Fruit fly (Drosophila melanogaster) whole organism, embryonic: ENCODE results near the gene sphe.
A peak's percentile ranks its signal among the peaks of the same experiment; 100 is the strongest.

ENCODE experiments used
- B-H2 ChIP-seq: fragments of 200-800 bp; sonication (Bioruptor generic); optimal IDR thresholded peaks from 2 replicates; lab custom pipeline; 2018; ENCODE audit warnings: missing biosample characterization, mild to moderate bottlenecking, missing genetic modification characterization
- Bdp1 ChIP-seq: fragments of 200-800 bp; sonication (Bioruptor generic); optimal IDR thresholded peaks from 3 replicates; lab custom pipeline; 2016; ENCODE audit warnings: missing biosample characterization, missing genetic modification characterization
- CG10654 ChIP-seq: fragments of 200-800 bp; sonication (Bioruptor generic); optimal IDR thresholded peaks from 2 replicates; lab custom pipeline; 2016; ENCODE audit warnings: missing biosample characterization, missing genetic modification characterization
- CG11085 ChIP-seq: fragments of 200-800 bp; sonication (Bioruptor generic); IDR thresholded peaks from 2 replicates; pipeline ENCODE4 v1.3.6; 2022; ENCODE audit warnings: missing biosample characterization, missing genetic modification characterization
- CG11504 ChIP-seq: fragments of 200-800 bp; sonication (Bioruptor generic); optimal IDR thresholded peaks from 3 replicates; lab custom pipeline; 2019; ENCODE audit warnings: missing biosample characterization, mild to moderate bottlenecking, missing genetic modification characterization, moderate library complexity
- CG13287 ChIP-seq: fragments of 200-800 bp; sonication (Bioruptor generic); IDR thresholded peaks from 2 replicates; pipeline ENCODE4 v1.3.6; 2022; ENCODE audit warnings: missing biosample characterization, missing genetic modification characterization; ENCODE audit not compliant: partially characterized antibody
- CG14860 ChIP-seq: fragments of 200-800 bp; sonication (Bioruptor generic); IDR thresholded peaks from 3 replicates; pipeline ENCODE4 v1.3.6; 2022; ENCODE audit warnings: missing biosample characterization, missing genetic modification characterization; ENCODE audit not compliant: partially characterized antibody
- CG1647 ChIP-seq: fragments of 200-800 bp; sonication (Bioruptor generic); optimal IDR thresholded peaks from 3 replicates; lab custom pipeline; 2016; ENCODE audit warnings: missing biosample characterization, missing genetic modification characterization
- CG16779 ChIP-seq: fragments of 200-800 bp; sonication (Bioruptor generic); IDR thresholded peaks from 2 replicates; pipeline ENCODE4 v1.3.6; 2022; ENCODE audit warnings: missing biosample characterization, missing genetic modification characterization
- CG16813 ChIP-seq: fragments of 200-800 bp; sonication (Bioruptor generic); IDR thresholded peaks from 3 replicates; pipeline ENCODE4 v1.3.6; 2022; ENCODE audit warnings: missing biosample characterization, missing genetic modification characterization; ENCODE audit not compliant: partially characterized antibody
- CG17612 ChIP-seq: fragments of 200-800 bp; sonication (Bioruptor generic); IDR thresholded peaks from 2 replicates; pipeline ENCODE4 v1.3.6; 2022; ENCODE audit warnings: missing biosample characterization, missing genetic modification characterization
- CG30431 ChIP-seq: fragments of 200-800 bp; sonication (Bioruptor generic); optimal IDR thresholded peaks from 2 replicates; lab custom pipeline; 2017; ENCODE audit warnings: missing biosample characterization, missing genetic modification characterization
- CG3407 ChIP-seq: fragments of 200-800 bp; sonication (Bioruptor generic); optimal IDR thresholded peaks from 2 replicates; lab custom pipeline; 2018; ENCODE audit warnings: missing biosample characterization, mild to moderate bottlenecking, missing genetic modification characterization
- CG3847 ChIP-seq: fragments of 200-800 bp; sonication (Bioruptor generic); IDR thresholded peaks from 2 replicates; pipeline ENCODE4 v1.3.6; 2022; ENCODE audit warnings: missing biosample characterization, missing genetic modification characterization
- CG4404 ChIP-seq: fragments of 200-800 bp; sonication (Bioruptor generic); IDR thresholded peaks from 2 replicates; pipeline ENCODE4 v1.3.6; 2022; ENCODE audit warnings: missing biosample characterization, missing genetic modification characterization
- CG6272 ChIP-seq: fragments of 200-800 bp; sonication (Bioruptor generic); IDR thresholded peaks from 2 replicates; pipeline ENCODE4 v1.3.6; 2022; ENCODE audit warnings: missing biosample characterization, missing genetic modification characterization
- CG6654 ChIP-seq: fragments of 200-800 bp; sonication (Bioruptor generic); optimal IDR thresholded peaks from 2 replicates; lab custom pipeline; 2017; ENCODE audit warnings: missing biosample characterization, mild to moderate bottlenecking, missing genetic modification characterization
- CG8478 ChIP-seq: fragments of >200 bp; optimal IDR thresholded peaks from 2 replicates; lab custom pipeline; 2018
- CG9215 ChIP-seq: fragments of 200-800 bp; sonication (Bioruptor generic); IDR thresholded peaks from 2 replicates; pipeline ENCODE4 v1.3.6; 2022; ENCODE audit warnings: missing biosample characterization, missing genetic modification characterization
- CG9437 ChIP-seq: fragments of 200-800 bp; sonication (Bioruptor generic); optimal IDR thresholded peaks from 2 replicates; lab custom pipeline; 2018; ENCODE audit warnings: missing biosample characterization, mild to moderate bottlenecking, missing genetic modification characterization
- Dek ChIP-seq: fragments of 200-800 bp; sonication (Bioruptor generic); optimal IDR thresholded peaks from 3 replicates; lab custom pipeline; 2019; ENCODE audit warnings: missing biosample characterization, mild to moderate bottlenecking, missing genetic modification characterization, moderate library complexity
- Dll ChIP-seq: fragments of 200-800 bp; sonication (Bioruptor generic); IDR thresholded peaks from 4 replicates; pipeline ENCODE4 v1.3.6; 2022; ENCODE audit warnings: missing biosample characterization, missing genetic modification characterization; ENCODE audit not compliant: partially characterized antibody
- Drgx ChIP-seq: fragments of 200-800 bp; sonication (Bioruptor generic); IDR thresholded peaks from 2 replicates; pipeline ENCODE4 v1.3.6; 2022; ENCODE audit warnings: missing biosample characterization, missing genetic modification characterization
- HLH3B ChIP-seq: fragments of 200-800 bp; sonication (Bioruptor generic); IDR thresholded peaks from 2 replicates; pipeline ENCODE4 v1.3.6; 2022; ENCODE audit warnings: missing biosample characterization, missing genetic modification characterization
- Kr ChIP-seq: fragments of 200-800 bp; sonication (Bioruptor generic); optimal IDR thresholded peaks from 2 replicates; lab custom pipeline; 2017; ENCODE audit warnings: missing biosample characterization, mild to moderate bottlenecking, missing genetic modification characterization
- MESR4 ChIP-seq: fragments of 200-800 bp; sonication (Bioruptor generic); optimal IDR thresholded peaks from 2 replicates; lab custom pipeline; 2018; ENCODE audit warnings: missing biosample characterization, mild to moderate bottlenecking, missing genetic modification characterization, moderate library complexity
- Med ChIP-seq: fragments of 200-800 bp; sonication (Bioruptor generic); peaks from one replicate; lab custom pipeline; 2016; ENCODE audit warnings: missing biosample characterization, missing genetic modification characterization, mild to moderate bottlenecking, inconsistent platforms, moderate library complexity
- Pdp1 ChIP-seq, 2 experiments: fragments of 200-800 bp; sonication (Bioruptor generic); optimal IDR thresholded peaks; 3 replicates each; lab custom pipeline; 2016; ENCODE audit warnings: missing biosample characterization in 2 of 2, missing genetic modification characterization in 2 of 2, mild to moderate bottlenecking in 1 of 2, moderate library complexity in 1 of 2
- Side ChIP-seq: fragments of 200-800 bp; sonication (Bioruptor generic); optimal IDR thresholded peaks from 2 replicates; lab custom pipeline; 2016; ENCODE audit warnings: missing biosample characterization, missing genetic modification characterization
- Sry-β ChIP-seq: fragments of 200-800 bp; sonication (Bioruptor generic); optimal IDR thresholded peaks from 2 replicates; lab custom pipeline; 2018; ENCODE audit warnings: missing biosample characterization, mild to moderate bottlenecking, missing genetic modification characterization, moderate library complexity
- Sry-δ ChIP-seq: fragments of 200-800 bp; sonication (Bioruptor generic); optimal IDR thresholded peaks from 2 replicates; lab custom pipeline; 2016; ENCODE audit warnings: missing biosample characterization, missing genetic modification characterization
- TFAM ChIP-seq: fragments of 200-800 bp; sonication (Bioruptor generic); optimal IDR thresholded peaks from 2 replicates; lab custom pipeline; 2017; ENCODE audit warnings: missing biosample characterization, missing genetic modification characterization, inconsistent platforms
- ase ChIP-seq: fragments of 200-800 bp; sonication (Bioruptor generic); IDR thresholded peaks from 3 replicates; pipeline ENCODE4 v1.3.6; 2022; ENCODE audit warnings: missing biosample characterization, missing genetic modification characterization
- bcd ChIP-seq: fragments of 200-800 bp; sonication (Bioruptor generic); optimal IDR thresholded peaks from 2 replicates; lab custom pipeline; 2017; ENCODE audit warnings: missing biosample characterization, mild to moderate bottlenecking, missing genetic modification characterization
- cas ChIP-seq: fragments of 200-800 bp; sonication (Bioruptor generic); IDR thresholded peaks from 2 replicates; pipeline ENCODE4 v1.3.6; 2022; ENCODE audit warnings: missing biosample characterization, missing genetic modification characterization
- caup ChIP-seq: fragments of 200-800 bp; sonication (Bioruptor generic); optimal IDR thresholded peaks from 3 replicates; lab custom pipeline; 2017; ENCODE audit warnings: missing biosample characterization, mild to moderate bottlenecking, missing genetic modification characterization, moderate library complexity; ENCODE audit not compliant: severe bottlenecking
- dati ChIP-seq: fragments of 200-800 bp; sonication (Bioruptor generic); IDR thresholded peaks from 2 replicates; pipeline ENCODE4 v1.3.6; 2022; ENCODE audit warnings: missing biosample characterization, missing genetic modification characterization
- fd102C ChIP-seq: fragments of 200-800 bp; sonication (Bioruptor generic); optimal IDR thresholded peaks from 2 replicates; lab custom pipeline; 2018; ENCODE audit warnings: missing biosample characterization, mild to moderate bottlenecking, missing genetic modification characterization, moderate library complexity
- fd96Cb ChIP-seq: fragments of 200-800 bp; sonication (Bioruptor generic); optimal IDR thresholded peaks from 2 replicates; lab custom pipeline; 2018; ENCODE audit warnings: missing biosample characterization, mild to moderate bottlenecking, missing genetic modification characterization, moderate library complexity
- gce ChIP-seq: fragments of 200-800 bp; sonication (Bioruptor generic); IDR thresholded peaks from 3 replicates; pipeline ENCODE4 v1.3.6; 2022; ENCODE audit warnings: missing biosample characterization, missing genetic modification characterization
- grn ChIP-seq: fragments of 200-800 bp; sonication (Bioruptor generic); optimal IDR thresholded peaks from 3 replicates; lab custom pipeline; 2017; ENCODE audit warnings: missing biosample characterization, missing genetic modification characterization
- hth ChIP-seq: fragments of >200 bp; optimal IDR thresholded peaks from 2 replicates; lab custom pipeline; 2017; ENCODE audit warnings: inconsistent platforms
- ind ChIP-seq: fragments of 200-800 bp; sonication (Bioruptor generic); optimal IDR thresholded peaks from 3 replicates; lab custom pipeline; 2016; ENCODE audit warnings: missing biosample characterization, missing genetic modification characterization
- lola ChIP-seq, 3 experiments: fragments of >200 bp in 2 of 3; fragments of 200-800 bp in 1 of 3; sonication (Bioruptor generic) in 1 of 3; optimal IDR thresholded peaks; 2 replicates each; lab custom pipeline; 2017 to 2019; ENCODE audit warnings: missing biosample characterization in 3 of 3, missing genetic modification characterization in 3 of 3, mild to moderate bottlenecking in 1 of 3, moderate library complexity in 1 of 3
- mld ChIP-seq: fragments of 200-800 bp; sonication (Bioruptor generic); IDR thresholded peaks from 3 replicates; pipeline ENCODE4 v1.3.6; 2022; ENCODE audit warnings: missing biosample characterization, missing genetic modification characterization; ENCODE audit not compliant: partially characterized antibody
- ranshi ChIP-seq: fragments of 200-800 bp; sonication (Bioruptor generic); IDR thresholded peaks from 2 replicates; pipeline ENCODE4 v1.3.6; 2022; ENCODE audit warnings: missing biosample characterization, missing genetic modification characterization
- row ChIP-seq: fragments of 200-800 bp; sonication (Bioruptor generic); IDR thresholded peaks from 3 replicates; pipeline ENCODE4 v1.3.6; 2022; ENCODE audit warnings: missing biosample characterization, missing genetic modification characterization
- sim ChIP-seq: fragments of 200-800 bp; sonication (Bioruptor generic); IDR thresholded peaks from 2 replicates; pipeline ENCODE4 v1.3.6; 2022; ENCODE audit warnings: missing biosample characterization, missing genetic modification characterization
- sna ChIP-seq: fragments of 200-800 bp; sonication (Bioruptor generic); IDR thresholded peaks from 2 replicates; pipeline ENCODE4 v1.3.6; 2022; ENCODE audit warnings: missing biosample characterization, missing genetic modification characterization; ENCODE audit not compliant: partially characterized antibody
- so ChIP-seq: fragments of 200-800 bp; sonication (Bioruptor generic); IDR thresholded peaks from 3 replicates; pipeline ENCODE4 v1.3.6; 2022; ENCODE audit warnings: missing biosample characterization, missing genetic modification characterization
- vfl ChIP-seq: fragments of 200-800 bp; sonication (Bioruptor generic); optimal IDR thresholded peaks from 2 replicates; lab custom pipeline; 2016; ENCODE audit warnings: missing biosample characterization, missing genetic modification characterization
- vnd ChIP-seq: fragments of 200-800 bp; sonication (Bioruptor generic); IDR thresholded peaks from 3 replicates; pipeline ENCODE4 v1.3.6; 2022; ENCODE audit warnings: missing biosample characterization, missing genetic modification characterization; ENCODE audit not compliant: partially characterized antibody

The sphe gene

DNA sequence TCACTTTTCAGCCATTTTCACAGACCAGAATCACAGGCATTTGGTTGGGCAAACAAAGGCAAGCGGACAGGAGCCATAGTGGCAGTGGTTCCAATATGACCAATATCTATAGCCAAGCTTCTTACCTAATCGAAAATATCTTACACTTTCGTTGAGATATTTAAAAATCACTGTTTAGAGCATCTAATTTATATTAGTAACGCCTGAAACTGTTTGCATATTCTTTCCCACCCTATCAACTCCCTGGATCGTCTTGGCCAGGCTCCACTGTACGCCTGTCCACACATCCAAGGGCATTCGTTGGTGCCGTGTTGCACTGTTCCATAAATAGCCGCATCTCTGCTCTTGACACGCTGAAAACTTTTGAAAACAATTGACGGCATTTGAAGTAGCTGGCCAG lies 11.3 kb downstream of the sphe start (continued):
- TF ChIP-seq Pdp1 (GFP tag; optimal IDR thresholded peaks at IDR 0.05; lab: Kevin White, UChicago) (peak; percentile 11 to 34), CG3407 (GFP tag; lab: Kevin White, UChicago) (no peak), vfl (GFP tag; lab: Kevin White, UChicago) (no peak), fd102C (GFP tag; lab: Kevin White, UChicago) (no peak), CG11085 (no peak), lola (GFP tag; optimal IDR thresholded peaks at IDR 0.05; lab: Kevin White, UChicago) (no peak), gce (no peak), CG9437 (GFP tag; lab: Kevin White, UChicago) (no peak), ranshi (0 out of 2 replicates have a peak, but pooled peaks have one; percentile 17), CG10654 (GFP tag; lab: Kevin White, UChicago) (no peak), hth (lab: Kevin White, UChicago) (no peak), caup (GFP tag; lab: Kevin White, UChicago) (no peak), Dek (tag; lab: Kevin White, UChicago) (no peak), CG16779 (no peak), CG14860 (GFP tag; lab: Robert Waterston, UW) (no peak), row (peak; percentile 55), Drgx (GFP tag; lab: Robert Waterston, UW) (peak; percentile 55; the same call in 1 of the 2 replicates), mld (GFP tag; lab: Robert Waterston, UW) (no peak), Sry-δ (GFP tag; lab: Kevin White, UChicago) (no peak), CG13287 (no peak), Kr (GFP tag; lab: Kevin White, UChicago) (no peak), CG6272 (GFP tag; lab: Robert Waterston, UW) (no peak), cas (no peak), HLH3B (GFP tag; lab: Robert Waterston, UW) (peak; percentile 44; the same call in 1 of the 2 replicates), sim (GFP tag; lab: Robert Waterston, UW) (no peak), Med (GFP tag; lab: Kevin White, UChicago) (peak; percentile 80), B-H2 (GFP tag; lab: Kevin White, UChicago) (no peak), dati (no peak), ase (no peak), ind (no peak), bcd (GFP tag; lab: Kevin White, UChicago) (no peak), CG3847 (no peak), CG11504 (tag; lab: Kevin White, UChicago) (no peak), so (GFP tag; lab: Robert Waterston, UW) (0 out of 3 replicates have a peak, but pooled peaks have one; percentile 38), vnd (GFP tag; lab: Robert Waterston, UW) (no peak), CG4404 (GFP tag; lab: Robert Waterston, UW) (no peak), Dll (no peak), fd96Cb (no peak), TFAM (no peak), CG1647 (GFP tag; lab: Kevin White, UChicago) (no peak), Bdp1 (no peak), CG8478 (lab: Kevin White, UChicago) (no peak), CG6654 (GFP tag; lab: Kevin White, UChicago) (no peak), Sry-β (GFP tag; lab: Kevin White, UChicago) (no peak), CG17612 (GFP tag; lab: Robert Waterston, UW) (no peak), grn (no peak), Side (GFP tag; lab: Kevin White, UChicago) (no peak), CG16813 (GFP tag; lab: Robert Waterston, UW) (no peak), CG9215 (GFP tag; lab: Robert Waterston, UW) (no peak), CG30431 (GFP tag; lab: Kevin White, UChicago) (peak; percentile 16), MESR4 (no peak), sna (no peak)
